Worm (Caenorhabditis elegans): Measurements from ENCODE around the gene fipr-2.

The fipr-2 gene

DNA sequence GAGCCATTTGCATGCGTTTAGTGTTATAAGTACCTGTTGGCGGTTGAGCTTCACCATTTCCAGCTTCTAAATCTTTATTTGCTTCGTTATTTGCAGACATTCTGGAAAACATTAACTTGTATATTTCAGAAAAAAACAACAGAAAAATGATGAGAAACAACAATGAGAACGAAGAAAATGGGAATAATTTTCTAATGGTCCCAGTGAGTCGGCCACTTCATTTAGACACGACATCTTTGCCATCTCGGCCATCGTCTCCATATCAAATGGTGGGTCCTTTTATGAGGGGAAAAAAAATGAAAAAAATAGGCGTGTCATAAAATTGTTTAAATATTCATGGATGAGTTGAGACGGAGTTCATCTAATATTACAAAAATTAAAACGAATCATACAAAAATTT is 19.3 kb upstream of the fipr-2 start, which contains the start of gene snb-2:
snb-2 (minus strand) TSS at position 101 of the 400 bp plus-strand sequence.
- TF ChIP-seq R02D3.7 (tag; optimal IDR thresholded peaks at IDR 0.05) = no peak
- TF ChIP-seq elt-3 (tag; optimal IDR thresholded peaks at IDR 0.05) = no peak
- TF ChIP-seq nhr-21 (tag; optimal IDR thresholded peaks at IDR 0.05) = no peak
- TF ChIP-seq ZK546.5 (tag; optimal IDR thresholded peaks at IDR 0.05) = no peak
- TF ChIP-seq fos-1 (tag; optimal IDR thresholded peaks at IDR 0.05) = no peak
- TF ChIP-seq nhr-6 (tag; optimal IDR thresholded peaks at IDR 0.05) = no peak

DNA sequence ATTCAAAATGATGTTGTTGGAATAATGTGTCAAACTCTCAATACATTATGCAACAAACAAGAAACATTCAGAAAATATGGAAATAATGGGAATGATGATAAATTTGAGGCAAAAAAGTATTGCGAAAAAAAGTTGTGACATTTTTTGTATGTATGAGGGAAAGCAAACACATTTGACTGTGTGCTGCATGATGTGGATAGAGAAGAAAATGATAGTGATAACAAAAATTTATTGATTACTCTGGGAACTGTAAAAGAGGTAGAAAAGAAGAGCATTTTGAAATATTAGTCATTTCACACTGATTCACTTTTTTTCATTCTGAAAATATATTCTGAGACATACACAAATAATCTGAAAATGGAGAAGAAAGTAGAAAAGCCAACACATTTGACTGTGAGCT is 17.3 kb upstream of the fipr-2 start:
- TF ChIP-seq fos-1 (tag; optimal IDR thresholded peaks at IDR 0.05) = peak; percentile 60
- no peak for TF ChIP-seq blmp-1 (tag; optimal IDR thresholded peaks at IDR 0.05; ENCODE audit: insufficient read depth)

DNA sequence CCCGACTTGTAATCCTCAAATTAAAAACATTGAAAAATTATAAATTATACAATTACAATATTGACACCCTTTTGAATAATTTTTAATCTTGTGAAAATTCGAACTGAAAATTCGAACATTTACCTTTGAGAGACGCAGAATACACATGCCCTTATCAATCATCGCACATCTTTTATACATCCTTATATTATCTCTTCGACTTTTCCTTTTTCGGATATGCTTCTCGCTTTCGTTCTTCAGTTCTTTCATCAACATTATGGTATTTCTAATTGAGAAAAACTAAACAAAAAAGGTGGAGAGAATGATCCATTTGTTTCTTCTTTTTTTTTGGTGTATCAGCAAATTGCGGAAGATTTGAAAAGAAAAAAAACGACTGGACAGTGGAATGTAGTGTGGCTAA is 15.8 kb upstream of the fipr-2 start:
- TF ChIP-seq lin-13 (GFP tag; optimal IDR thresholded peaks at IDR 0.05) (no peak), nhr-23 (tag; optimal IDR thresholded peaks at IDR 0.05) (no peak), R02D3.7 (tag; optimal IDR thresholded peaks at IDR 0.05) (no peak), nhr-77 (tag; optimal IDR thresholded peaks at IDR 0.05) (no peak), zag-1 (tag; optimal IDR thresholded peaks at IDR 0.05) (no peak), unc-39 (tag; optimal IDR thresholded peaks at IDR 0.05) (no peak), nhr-11 (tag; optimal IDR thresholded peaks at IDR 0.05) (no peak), skn-1 (tag; optimal IDR thresholded peaks at IDR 0.05) (no peak), peb-1 (tag; optimal IDR thresholded peaks at IDR 0.05) (no peak), sma-9 (GFP tag; optimal IDR thresholded peaks at IDR 0.05) (no peak), sma-9 (tag; optimal IDR thresholded peaks at IDR 0.05) (no peak), ztf-1 (GFP tag; conservative IDR thresholded peaks at IDR 0.05) (no peak)

DNA sequence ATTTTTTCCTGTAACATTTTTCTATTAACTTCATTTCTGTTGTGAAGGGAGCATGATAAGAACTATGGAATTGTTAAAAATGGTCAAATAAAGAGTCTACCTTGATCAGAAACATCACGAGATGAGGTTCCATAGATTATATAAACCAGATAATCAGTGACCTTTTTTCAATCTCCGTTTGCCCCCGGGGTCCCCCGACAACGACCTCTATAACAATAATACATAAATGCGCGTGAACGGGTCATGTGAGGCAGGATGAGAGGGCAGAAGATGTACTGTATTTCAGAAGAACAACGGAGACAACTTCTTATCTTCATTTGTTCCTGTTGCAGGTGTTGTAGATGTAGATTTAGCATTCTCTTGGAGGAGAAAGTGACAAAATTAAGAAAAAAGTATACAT is 13.3 kb upstream of the fipr-2 start:
- TF ChIP-seq sma-9 (GFP tag; optimal IDR thresholded peaks at IDR 0.05) (peak; percentile 36), sma-9 (tag; optimal IDR thresholded peaks at IDR 0.05) (no peak), blmp-1 (tag; optimal IDR thresholded peaks at IDR 0.05; ENCODE audit: insufficient read depth) (peak; percentile 41), unc-62 (GFP tag; optimal IDR thresholded peaks at IDR 0.05) (no peak), lin-11 (tag; optimal IDR thresholded peaks at IDR 0.05) (no peak), nhr-21 (tag; optimal IDR thresholded peaks at IDR 0.05) (no peak), nhr-25 (tag; optimal IDR thresholded peaks at IDR 0.05) (peak; percentile 42), unc-39 (tag; optimal IDR thresholded peaks at IDR 0.05) (no peak), nhr-77 (tag; optimal IDR thresholded peaks at IDR 0.05) (no peak), lsy-2 (tag; optimal IDR thresholded peaks at IDR 0.05) (no peak), skn-1 (tag; optimal IDR thresholded peaks at IDR 0.05) (no peak)

DNA sequence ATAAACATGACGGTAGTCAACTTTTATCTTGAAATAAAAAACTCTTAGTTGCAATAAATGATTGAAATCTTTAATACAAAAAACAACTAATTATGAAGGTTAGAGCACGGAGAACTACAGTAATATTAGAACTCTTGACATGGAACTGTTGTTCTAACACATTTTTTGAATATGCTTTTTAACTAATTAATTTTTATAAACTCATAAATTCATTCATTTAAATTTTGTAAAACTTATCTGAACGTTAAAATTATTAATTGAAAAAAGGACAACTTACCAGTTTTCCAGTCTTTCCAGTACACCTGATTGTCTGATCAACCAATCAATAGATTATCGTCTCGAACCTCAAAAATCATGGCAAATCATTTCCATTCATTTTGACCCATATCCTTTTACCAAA is 12.7 kb upstream of the fipr-2 start, which contains the start of gene sqt-3:
sqt-3 (plus strand) TSS at position 301 of the 400 bp plus-strand sequence.
- no peak for TF ChIP-seq fos-1 (tag; optimal IDR thresholded peaks at IDR 0.05)

DNA sequence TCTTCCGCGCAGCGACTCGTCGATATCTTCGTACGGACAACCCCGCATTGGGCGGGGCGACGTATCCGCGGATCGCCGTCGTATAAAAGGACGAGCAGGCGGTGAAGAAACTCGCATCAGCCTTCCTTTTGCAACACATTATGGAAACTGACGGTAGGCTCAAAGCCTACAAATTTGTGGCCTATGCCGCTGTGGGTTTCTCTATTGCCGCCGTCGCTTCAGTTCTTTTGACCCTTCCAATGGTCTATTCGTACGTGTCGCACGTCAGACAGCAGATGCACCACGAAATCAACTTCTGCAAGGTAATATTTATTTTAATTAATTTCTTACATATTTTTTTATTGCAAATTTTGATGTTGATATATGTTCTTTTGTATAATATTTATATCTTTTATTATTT is 12.3 kb upstream of the fipr-2 start:
- peak; percentile 51 for TF ChIP-seq ama-1 (optimal IDR thresholded peaks at IDR 0.05)
- TF ChIP-seq lin-39 (tag; optimal IDR thresholded peaks at IDR 0.05) = no peak

DNA sequence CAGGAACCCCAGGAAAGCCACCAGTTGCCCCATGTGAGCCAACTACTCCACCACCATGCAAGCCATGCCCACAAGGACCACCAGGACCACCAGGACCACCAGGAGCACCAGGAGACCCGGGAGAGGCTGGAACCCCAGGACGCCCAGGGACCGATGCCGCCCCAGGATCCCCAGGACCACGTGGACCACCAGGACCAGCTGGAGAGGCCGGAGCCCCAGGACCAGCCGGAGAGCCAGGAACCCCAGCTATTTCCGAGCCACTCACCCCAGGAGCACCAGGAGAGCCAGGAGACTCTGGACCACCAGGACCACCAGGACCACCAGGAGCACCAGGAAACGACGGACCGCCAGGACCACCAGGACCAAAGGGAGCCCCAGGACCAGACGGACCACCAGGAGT is 11.6 kb upstream of the fipr-2 start:
- no peak for TF ChIP-seq R02D3.7 (tag; optimal IDR thresholded peaks at IDR 0.05)
- no peak for TF ChIP-seq F13H6.1 (tag; optimal IDR thresholded peaks at IDR 0.05)
- no peak for TF ChIP-seq unc-62 (GFP tag; optimal IDR thresholded peaks at IDR 0.05)
- TF ChIP-seq sma-3 (GFP tag; optimal IDR thresholded peaks at IDR 0.05) = no peak
- no peak for TF ChIP-seq fos-1 (tag; optimal IDR thresholded peaks at IDR 0.05)
- TF ChIP-seq mdl-1 (tag; optimal IDR thresholded peaks at IDR 0.05) = no peak
- no peak for TF ChIP-seq ztf-11 (tag; optimal IDR thresholded peaks at IDR 0.05)
- TF ChIP-seq mbf-1 (tag; optimal IDR thresholded peaks at IDR 0.05) = no peak
